Fruit fly (Drosophila melanogaster) whole organism, embryonic: ENCODE data around the gene Sema5c.
A peak's percentile ranks its signal among the peaks of the same experiment; 100 is the strongest.

ENCODE experiments used
- Adf1 ChIP-seq: fragments of 200-800 bp; sonication (Bioruptor generic); IDR thresholded peaks from 2 replicates; pipeline ENCODE4 v1.3.6; 2022; ENCODE audit warnings: missing biosample characterization, missing genetic modification characterization
- Antp ChIP-seq: fragments of 200-800 bp; sonication (Bioruptor generic); optimal IDR thresholded peaks from 3 replicates; lab custom pipeline; 2016; ENCODE audit warnings: missing biosample characterization, missing genetic modification characterization
- CG1024 ChIP-seq: fragments of 200-800 bp; sonication (Bioruptor generic); IDR thresholded peaks from 2 replicates; pipeline ENCODE4 v1.3.6; 2022; ENCODE audit warnings: missing biosample characterization, missing genetic modification characterization
- CG11398 ChIP-seq: fragments of 200-800 bp; sonication (Bioruptor generic); optimal IDR thresholded peaks from 2 replicates; lab custom pipeline; 2016; ENCODE audit warnings: missing biosample characterization, missing genetic modification characterization
- CG11723 ChIP-seq: fragments of 200-800 bp; sonication (Bioruptor generic); optimal IDR thresholded peaks from 2 replicates; lab custom pipeline; 2017; ENCODE audit warnings: missing biosample characterization, mild to moderate bottlenecking, missing genetic modification characterization
- CG12071 ChIP-seq: fragments of 200-800 bp; sonication (Bioruptor generic); optimal IDR thresholded peaks from 3 replicates; lab custom pipeline; 2018; ENCODE audit warnings: missing biosample characterization, mild to moderate bottlenecking, missing genetic modification characterization
- CG12219 ChIP-seq: fragments of 200-800 bp; sonication (Bioruptor generic); optimal IDR thresholded peaks from 3 replicates; lab custom pipeline; 2018; ENCODE audit warnings: missing biosample characterization, mild to moderate bottlenecking, missing genetic modification characterization
- CG12744 ChIP-seq: fragments of 200-800 bp; sonication (Bioruptor generic); optimal IDR thresholded peaks from 2 replicates; lab custom pipeline; 2016; ENCODE audit warnings: missing biosample characterization, missing genetic modification characterization
- CG14014 ChIP-seq: fragments of 200-800 bp; sonication (Bioruptor generic); IDR thresholded peaks from 2 replicates; pipeline ENCODE4 v1.3.6; 2022; ENCODE audit warnings: missing biosample characterization, missing genetic modification characterization
- CG15514 ChIP-seq: fragments of 200-800 bp; sonication (Bioruptor generic); optimal IDR thresholded peaks from 3 replicates; lab custom pipeline; 2017; ENCODE audit warnings: missing biosample characterization, missing genetic modification characterization, mild to moderate bottlenecking, moderate library complexity, missing genetic modification reagents
- CG17361 ChIP-seq: fragments of 200-800 bp; sonication (Bioruptor generic); IDR thresholded peaks from 3 replicates; pipeline ENCODE4 v1.3.6; 2022; ENCODE audit warnings: missing biosample characterization, missing genetic modification characterization
- CG2120 ChIP-seq: fragments of 200-800 bp; sonication (Bioruptor generic); optimal IDR thresholded peaks from 3 replicates; lab custom pipeline; 2016; ENCODE audit warnings: missing biosample characterization, missing genetic modification characterization
- CG30020 ChIP-seq: fragments of 200-800 bp; optimal IDR thresholded peaks from 2 replicates; lab custom pipeline; 2019; ENCODE audit warnings: missing biosample characterization, mild to moderate bottlenecking, missing genetic modification characterization, moderate library complexity
- CG31224 ChIP-seq: fragments of 200-800 bp; sonication (Bioruptor generic); IDR thresholded peaks from 2 replicates; pipeline ENCODE4 v1.3.6; 2022; ENCODE audit warnings: missing biosample characterization, missing genetic modification characterization
- CG32532 ChIP-seq: fragments of 200-800 bp; sonication (Bioruptor generic); IDR thresholded peaks from 2 replicates; pipeline ENCODE4 v1.3.6; 2022; ENCODE audit warnings: missing biosample characterization, missing genetic modification characterization
- CG3847 ChIP-seq: fragments of 200-800 bp; sonication (Bioruptor generic); IDR thresholded peaks from 2 replicates; pipeline ENCODE4 v1.3.6; 2022; ENCODE audit warnings: missing biosample characterization, missing genetic modification characterization
- CG4854 ChIP-seq: fragments of 200-800 bp; sonication (Bioruptor generic); optimal IDR thresholded peaks from 2 replicates; lab custom pipeline; 2016; ENCODE audit warnings: missing biosample characterization, missing genetic modification characterization, inconsistent platforms
- CG6254 ChIP-seq: fragments of 200-800 bp; sonication (Bioruptor generic); optimal IDR thresholded peaks from 3 replicates; lab custom pipeline; 2017; ENCODE audit warnings: mild to moderate bottlenecking, missing biosample characterization, missing genetic modification reagents, missing genetic modification characterization
- CG6689 ChIP-seq: fragments of 200-800 bp; sonication (Bioruptor generic); IDR thresholded peaks from 2 replicates; pipeline ENCODE4 v1.3.6; 2022; ENCODE audit warnings: missing biosample characterization, missing genetic modification characterization
- CG7963 ChIP-seq: fragments of 200-800 bp; sonication (Bioruptor generic); IDR thresholded peaks from 3 replicates; pipeline ENCODE4 v1.3.6; 2022; ENCODE audit warnings: missing biosample characterization, missing genetic modification characterization; ENCODE audit not compliant: partially characterized antibody
- D19A ChIP-seq: fragments of 200-800 bp; optimal IDR thresholded peaks from 3 replicates; lab custom pipeline; 2019; ENCODE audit warnings: missing biosample characterization, mild to moderate bottlenecking, missing genetic modification characterization, moderate library complexity
- Doc2 ChIP-seq: fragments of 200-800 bp; sonication (Bioruptor generic); IDR thresholded peaks from 2 replicates; pipeline ENCODE4 v1.3.6; 2022; ENCODE audit warnings: missing biosample characterization, missing genetic modification characterization
- Doc3 ChIP-seq: fragments of 200-800 bp; sonication (Bioruptor generic); IDR thresholded peaks from 3 replicates; pipeline ENCODE4 v1.3.6; 2022; ENCODE audit warnings: missing biosample characterization, missing genetic modification characterization; ENCODE audit not compliant: partially characterized antibody
- Dp ChIP-seq: fragments of 200-800 bp; sonication (Bioruptor generic); optimal IDR thresholded peaks from 2 replicates; lab custom pipeline; 2018; ENCODE audit warnings: missing biosample characterization, mild to moderate bottlenecking, missing genetic modification characterization, moderate library complexity
- E2f1 ChIP-seq: fragments of 200-800 bp; sonication (Bioruptor generic); IDR thresholded peaks from 2 replicates; pipeline ENCODE4 v1.3.6; 2022; ENCODE audit warnings: missing biosample characterization, missing genetic modification characterization
- ERR ChIP-seq: fragments of 200-800 bp; sonication (Bioruptor generic); optimal IDR thresholded peaks from 2 replicates; lab custom pipeline; 2016; ENCODE audit warnings: missing biosample characterization, missing genetic modification characterization
- Ets65A ChIP-seq: fragments of 200-800 bp; sonication (Bioruptor generic); peaks from one replicate; lab custom pipeline; 2016; ENCODE audit warnings: missing biosample characterization, missing genetic modification characterization
- Ets97D ChIP-seq: fragments of 200-800 bp; sonication (Bioruptor generic); optimal IDR thresholded peaks from 3 replicates; lab custom pipeline; 2016; ENCODE audit warnings: missing biosample characterization, missing genetic modification characterization
- HmgD ChIP-seq: fragments of 200-800 bp; sonication (Bioruptor generic); optimal IDR thresholded peaks from 3 replicates; lab custom pipeline; 2016; ENCODE audit warnings: missing biosample characterization, missing genetic modification characterization
- Lpt ChIP-seq: fragments of >200 bp; optimal IDR thresholded peaks from 2 replicates; lab custom pipeline; 2018; ENCODE audit warnings: missing biosample characterization, missing genetic modification characterization
- Taf1 ChIP-seq: fragments of 200-800 bp; sonication (Bioruptor generic); IDR thresholded peaks from 2 replicates; pipeline ENCODE4 v1.3.6; 2022; ENCODE audit warnings: missing biosample characterization, missing genetic modification characterization
- ash1 ChIP-seq: fragments of 200-800 bp; sonication (Bioruptor generic); optimal IDR thresholded peaks from 2 replicates; lab custom pipeline; 2018; ENCODE audit warnings: missing biosample characterization, mild to moderate bottlenecking, missing genetic modification characterization
- bab2 ChIP-seq: fragments of 200-800 bp; sonication (Bioruptor generic); optimal IDR thresholded peaks from 2 replicates; lab custom pipeline; 2016; ENCODE audit warnings: missing biosample characterization, missing genetic modification characterization
- br ChIP-seq: fragments of >200 bp; optimal IDR thresholded peaks from 2 replicates; lab custom pipeline; 2017
- caup ChIP-seq: fragments of 200-800 bp; sonication (Bioruptor generic); optimal IDR thresholded peaks from 3 replicates; lab custom pipeline; 2017; ENCODE audit warnings: missing biosample characterization, mild to moderate bottlenecking, missing genetic modification characterization, moderate library complexity; ENCODE audit not compliant: severe bottlenecking
- dimm ChIP-seq: fragments of 200-800 bp; sonication (Bioruptor generic); IDR thresholded peaks from 2 replicates; pipeline ENCODE4 v1.3.6; 2022; ENCODE audit warnings: missing biosample characterization, missing genetic modification characterization
- fd102C ChIP-seq: fragments of 200-800 bp; sonication (Bioruptor generic); optimal IDR thresholded peaks from 2 replicates; lab custom pipeline; 2018; ENCODE audit warnings: missing biosample characterization, mild to moderate bottlenecking, missing genetic modification characterization, moderate library complexity
- fd96Cb ChIP-seq: fragments of 200-800 bp; sonication (Bioruptor generic); optimal IDR thresholded peaks from 2 replicates; lab custom pipeline; 2018; ENCODE audit warnings: missing biosample characterization, mild to moderate bottlenecking, missing genetic modification characterization, moderate library complexity
- fru ChIP-seq: fragments of >200 bp; optimal IDR thresholded peaks from 2 replicates; lab custom pipeline; 2017
- gce ChIP-seq: fragments of 200-800 bp; sonication (Bioruptor generic); IDR thresholded peaks from 3 replicates; pipeline ENCODE4 v1.3.6; 2022; ENCODE audit warnings: missing biosample characterization, missing genetic modification characterization
- grau ChIP-seq: fragments of 200-800 bp; optimal IDR thresholded peaks from 3 replicates; lab custom pipeline; 2019; ENCODE audit warnings: missing biosample characterization, mild to moderate bottlenecking, missing genetic modification characterization, moderate library complexity
- gt ChIP-seq: fragments of 200-800 bp; sonication (Bioruptor generic); IDR thresholded peaks from 2 replicates; pipeline ENCODE4 v1.3.6; 2022; ENCODE audit warnings: missing biosample characterization, missing genetic modification characterization
- her ChIP-seq: fragments of 200-800 bp; sonication (Bioruptor generic); optimal IDR thresholded peaks from 2 replicates; lab custom pipeline; 2016; ENCODE audit warnings: missing biosample characterization, missing genetic modification characterization
- hth ChIP-seq: fragments of >200 bp; optimal IDR thresholded peaks from 2 replicates; lab custom pipeline; 2017; ENCODE audit warnings: inconsistent platforms
- jigr1 ChIP-seq: fragments of 200-800 bp; sonication (Bioruptor generic); IDR thresholded peaks from 3 replicates; pipeline ENCODE4 v1.3.6; 2022; ENCODE audit warnings: missing biosample characterization, missing genetic modification characterization
- odd ChIP-seq: fragments of 200-800 bp; sonication (Bioruptor generic); optimal IDR thresholded peaks from 2 replicates; lab custom pipeline; 2017; ENCODE audit warnings: missing biosample characterization, mild to moderate bottlenecking, missing genetic modification characterization
- pho ChIP-seq: fragments of 200-800 bp; sonication (Bioruptor generic); optimal IDR thresholded peaks from 2 replicates; lab custom pipeline; 2016; ENCODE audit warnings: missing biosample characterization, missing genetic modification characterization
- phol ChIP-seq: fragments of 200-800 bp; sonication (Bioruptor generic); optimal IDR thresholded peaks from 3 replicates; lab custom pipeline; 2018; ENCODE audit warnings: missing biosample characterization, mild to moderate bottlenecking, missing genetic modification characterization, moderate library complexity
- pum ChIP-seq: fragments of 200-800 bp; sonication (Bioruptor generic); optimal IDR thresholded peaks from 2 replicates; lab custom pipeline; 2016; ENCODE audit warnings: missing biosample characterization, missing genetic modification characterization
- pzg ChIP-seq: fragments of 200-800 bp; sonication (Bioruptor generic); optimal IDR thresholded peaks from 3 replicates; lab custom pipeline; 2018; ENCODE audit warnings: missing biosample characterization, mild to moderate bottlenecking, missing genetic modification characterization, moderate library complexity
- schlank ChIP-seq: fragments of 200-800 bp; sonication (Bioruptor generic); optimal IDR thresholded peaks from 2 replicates; lab custom pipeline; 2018; ENCODE audit warnings: missing biosample characterization, mild to moderate bottlenecking, missing genetic modification characterization
- sim ChIP-seq: fragments of 200-800 bp; sonication (Bioruptor generic); IDR thresholded peaks from 2 replicates; pipeline ENCODE4 v1.3.6; 2022; ENCODE audit warnings: missing biosample characterization, missing genetic modification characterization
- trem ChIP-seq: fragments of 200-800 bp; optimal IDR thresholded peaks from 3 replicates; lab custom pipeline; 2019; ENCODE audit warnings: missing biosample characterization, mild to moderate bottlenecking, missing genetic modification characterization, moderate library complexity
- usp ChIP-seq: fragments of >200 bp; optimal IDR thresholded peaks from 2 replicates; lab custom pipeline; 2017; ENCODE audit warnings: missing biosample characterization, missing genetic modification characterization

The Sema5c gene

DNA sequence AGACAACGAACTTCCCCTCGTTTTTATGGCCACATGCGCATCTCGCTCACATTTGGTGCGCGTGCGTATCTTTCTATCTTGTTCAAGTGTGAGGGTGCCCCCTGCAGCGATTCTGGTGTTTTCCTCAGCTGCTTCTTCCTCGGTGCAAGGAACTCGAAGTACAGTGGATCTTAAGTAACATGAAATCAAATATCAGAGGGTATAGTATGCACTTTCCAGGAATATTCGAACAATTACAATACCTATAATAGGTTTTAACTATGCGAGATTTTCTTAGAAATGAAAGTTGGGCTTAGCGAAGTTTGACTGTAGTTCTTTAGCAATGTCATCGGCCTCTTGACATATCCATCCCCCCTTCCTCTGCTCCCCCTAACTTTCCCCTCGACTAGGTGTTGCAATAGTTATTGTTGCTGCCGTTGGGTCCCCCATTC, 18.8 kb downstream of the Sema5c start (continued):
- TF ChIP-seq pzg (no peak), CG17361 (GFP tag; lab: Robert Waterston, UW) (no peak), ERR (GFP tag; lab: Kevin White, UChicago) (no peak), CG6254 (GFP tag; lab: Kevin White, UChicago) (peak; percentile 34), CG11398 (GFP tag; lab: Kevin White, UChicago) (no peak), Doc3 (GFP tag; lab: Robert Waterston, UW) (no peak), CG12071 (GFP tag; lab: Kevin White, UChicago) (no peak), CG11723 (GFP tag; lab: Kevin White, UChicago) (no peak), odd (GFP tag; lab: Kevin White, UChicago) (no peak), CG2120 (GFP tag; lab: Kevin White, UChicago) (no peak), Adf1 (GFP tag; lab: Robert Waterston, UW) (no peak), CG32532 (no peak), usp (no peak), Doc2 (GFP tag; lab: Robert Waterston, UW) (no peak), E2f1 (GFP tag; lab: Robert Waterston, UW) (no peak), hth (no peak), CG4854 (GFP tag; lab: Kevin White, UChicago) (peak; percentile 3), CG12219 (GFP tag; lab: Kevin White, UChicago) (peak; percentile 55), D19A (peak; percentile 21), CG31224 (GFP tag; lab: Robert Waterston, UW) (no peak), grau (tag; lab: Kevin White, UChicago) (peak; percentile 97), bab2 (GFP tag; lab: Kevin White, UChicago) (peak; percentile 17), gce (GFP tag; lab: Robert Waterston, UW) (no peak), Taf1 (GFP tag; lab: Robert Waterston, UW) (no peak), sim (peak; percentile 49; the same call in 1 of the 2 replicates), CG14014 (GFP tag; lab: Robert Waterston, UW) (no peak), CG1024 (GFP tag; lab: Robert Waterston, UW) (peak; percentile 53; the same call in 1 of the 2 replicates), pum (peak; percentile 40), caup (GFP tag; lab: Kevin White, UChicago) (no peak), pho (GFP tag; lab: Kevin White, UChicago) (no peak), CG30020 (tag; lab: Kevin White, UChicago) (no peak), schlank (tag; lab: Kevin White, UChicago) (no peak), ash1 (GFP tag; lab: Kevin White, UChicago) (no peak), br (no peak), CG12744 (GFP tag; lab: Kevin White, UChicago) (no peak), fru (lab: Kevin White, UChicago) (no peak), Ets65A (GFP tag; lab: Kevin White, UChicago) (peak; percentile 86), her (GFP tag; lab: Kevin White, UChicago) (no peak), CG15514 (GFP tag; lab: Kevin White, UChicago) (no peak), Antp (GFP tag; lab: Kevin White, UChicago) (peak; percentile 48), HmgD (GFP tag; lab: Kevin White, UChicago) (no peak), phol (tag; lab: Kevin White, UChicago) (peak; percentile 52), CG6689 (GFP tag; lab: Robert Waterston, UW) (peak; percentile 64), Lpt (GFP tag; lab: Kevin White, UChicago) (no peak), fd96Cb (tag; lab: Kevin White, UChicago) (peak; percentile 56), Dp (GFP tag; lab: Kevin White, UChicago) (no peak), dimm (GFP tag; lab: Robert Waterston, UW) (no peak), jigr1 (no peak), gt (GFP tag; lab: Robert Waterston, UW) (peak; percentile 49; the same call in 1 of the 2 replicates), CG7963 (GFP tag; lab: Robert Waterston, UW) (no peak), CG3847 (no peak; the same call in 1 of the 2 replicates), trem (tag; lab: Kevin White, UChicago) (peak; percentile 19), fd102C (GFP tag; lab: Kevin White, UChicago) (peak; percentile 53), Ets97D (GFP tag; lab: Kevin White, UChicago) (peak; percentile 26)
